Worm (Caenorhabditis elegans): Measurements from ENCODE around the gene srw-36.

DNA sequence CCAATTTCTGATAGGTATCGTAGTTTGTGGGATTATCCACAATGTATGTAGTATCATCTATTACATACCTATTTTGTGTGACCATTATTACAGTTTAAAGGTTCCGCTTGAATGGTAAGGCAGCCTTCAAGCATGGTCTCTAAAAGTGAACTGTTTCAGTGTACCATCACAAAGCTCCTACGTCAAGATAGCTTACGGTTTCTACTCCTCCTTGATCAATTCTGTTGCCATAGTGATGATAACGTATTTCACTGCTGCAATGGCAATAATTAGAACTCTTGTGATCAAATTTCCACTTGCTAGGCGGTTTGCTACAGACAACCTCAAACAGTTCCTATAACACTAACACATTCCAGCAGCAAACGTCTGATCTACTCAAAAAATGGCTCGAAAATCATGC is 373 bp downstream of the srw-36 start:
- TF ChIP-seq W03F9.2 (tag; optimal IDR thresholded peaks at IDR 0.05): no peak
- TF ChIP-seq him-1 (tag; optimal IDR thresholded peaks at IDR 0.05): no peak
